Worm (Caenorhabditis elegans) whole organism, late embryonic: ENCODE data around the gene srx-60.

Source experiments
- F13H6.1 ChIP-seq: sonication (generic microtip); optimal IDR thresholded peaks from 2 replicates; lab custom pipeline; 2016; ENCODE audit warnings: missing genetic modification characterization, missing compliant biosample characterization
- K02D7.2 ChIP-seq: sonication (generic microtip); optimal IDR thresholded peaks from 2 replicates; lab custom pipeline; 2017; ENCODE audit warnings: mild to moderate bottlenecking, missing genetic modification characterization, missing compliant biosample characterization
- K09A11.1 ChIP-seq: sonication (generic microtip); optimal IDR thresholded peaks from 2 replicates; lab custom pipeline; 2017; ENCODE audit warnings: antibody characterized with exemption, mild to moderate bottlenecking, missing genetic modification characterization, missing compliant biosample characterization; ENCODE audit not compliant: insufficient read depth
- Y22D7AL.16 ChIP-seq: sonication (generic microtip); optimal IDR thresholded peaks from 2 replicates; lab custom pipeline; 2016; ENCODE audit warnings: missing genetic modification characterization, missing compliant biosample characterization
- ceh-2 ChIP-seq: sonication (generic microtip); optimal IDR thresholded peaks from 2 replicates; lab custom pipeline; 2016; ENCODE audit warnings: missing genotype, missing genetic modification characterization, missing compliant biosample characterization
- ceh-24 ChIP-seq: sonication (generic microtip); optimal IDR thresholded peaks from 2 replicates; lab custom pipeline; 2016; ENCODE audit warnings: mild to moderate bottlenecking, missing genetic modification characterization, missing compliant biosample characterization
- ceh-45 ChIP-seq: fragments of 200-800 bp; sonication (Bioruptor generic); IDR thresholded peaks from 2 replicates; pipeline ENCODE4 v1.3.6; 2022; ENCODE audit warnings: missing genetic modification reagents, missing genetic modification characterization, missing compliant biosample characterization
- ceh-48 ChIP-seq: sonication (generic microtip); optimal IDR thresholded peaks from 2 replicates; lab custom pipeline; 2016; ENCODE audit warnings: missing genetic modification characterization, inconsistent platforms, missing compliant biosample characterization
- elt-2 ChIP-seq: sonication (generic microtip); optimal IDR thresholded peaks from 2 replicates; lab custom pipeline; 2016; ENCODE audit warnings: missing genetic modification reagents, missing genetic modification characterization, missing compliant biosample characterization
- elt-4 ChIP-seq: sonication (generic microtip); optimal IDR thresholded peaks from 2 replicates; lab custom pipeline; 2016; ENCODE audit warnings: missing genetic modification characterization, missing compliant biosample characterization
- ets-4 ChIP-seq: sonication (generic microtip); optimal IDR thresholded peaks from 2 replicates; lab custom pipeline; 2016; ENCODE audit warnings: missing genetic modification characterization, missing compliant biosample characterization
- fkh-6 ChIP-seq: sonication (generic microtip); optimal IDR thresholded peaks from 2 replicates; lab custom pipeline; 2016; ENCODE audit warnings: missing genetic modification characterization, missing compliant biosample characterization
- gmeb-2 ChIP-seq: sonication (generic microtip); optimal IDR thresholded peaks from 2 replicates; lab custom pipeline; 2016; ENCODE audit warnings: missing genetic modification characterization, inconsistent platforms, missing compliant biosample characterization
- hlh-13 ChIP-seq: fragments of 200-800 bp; sonication (Bioruptor generic); optimal IDR thresholded peaks from 2 replicates; lab custom pipeline; 2018; ENCODE audit warnings: mild to moderate bottlenecking, missing genetic modification characterization, missing compliant biosample characterization
- hlh-15 ChIP-seq: sonication (generic microtip); optimal IDR thresholded peaks from 2 replicates; lab custom pipeline; 2016; ENCODE audit warnings: missing genetic modification characterization, missing compliant biosample characterization
- hlh-30 ChIP-seq: sonication (generic microtip); optimal IDR thresholded peaks from 2 replicates; lab custom pipeline; 2017; ENCODE audit warnings: antibody characterized with exemption, missing genetic modification characterization, missing compliant biosample characterization; ENCODE audit not compliant: insufficient read depth
- hlh-6 ChIP-seq: sonication (generic microtip); optimal IDR thresholded peaks from 2 replicates; lab custom pipeline; 2016; ENCODE audit warnings: missing genotype, missing genetic modification characterization, missing compliant biosample characterization
- lin-11 ChIP-seq: fragments of 200-800 bp; sonication (Bioruptor generic); optimal IDR thresholded peaks from 2 replicates; lab custom pipeline; 2018; ENCODE audit warnings: mild to moderate bottlenecking, missing genetic modification characterization, missing compliant biosample characterization
- madf-2 ChIP-seq: sonication (generic microtip); optimal IDR thresholded peaks from 2 replicates; lab custom pipeline; 2017; ENCODE audit warnings: missing genetic modification characterization, missing compliant biosample characterization
- mec-3 ChIP-seq: sonication (generic microtip); optimal IDR thresholded peaks from 2 replicates; lab custom pipeline; 2016; ENCODE audit warnings: borderline replicate concordance, missing genetic modification characterization, missing compliant biosample characterization
- nfya-1 ChIP-seq: sonication (generic microtip); optimal IDR thresholded peaks from 2 replicates; lab custom pipeline; 2017; ENCODE audit warnings: missing genetic modification characterization, mild to moderate bottlenecking, missing compliant biosample characterization, antibody characterized with exemption, moderate library complexity
- nhr-11 ChIP-seq: fragments of 150-350 bp; optimal IDR thresholded peaks from 2 replicates; lab custom pipeline; 2014; ENCODE audit warnings: missing biosample characterization, missing genetic modification characterization
- nhr-232 ChIP-seq: sonication (generic microtip); optimal IDR thresholded peaks from 2 replicates; lab custom pipeline; 2016; ENCODE audit warnings: missing genetic modification characterization, missing compliant biosample characterization
- odd-2 ChIP-seq: sonication (generic microtip); optimal IDR thresholded peaks from 2 replicates; lab custom pipeline; 2017; ENCODE audit warnings: antibody characterized with exemption, mild to moderate bottlenecking, missing genetic modification characterization, missing compliant biosample characterization
- pat-9 ChIP-seq: fragments of 200-800 bp; sonication (Bioruptor generic); optimal IDR thresholded peaks from 2 replicates; lab custom pipeline; 2018; ENCODE audit warnings: mild to moderate bottlenecking, missing genetic modification characterization, moderate library complexity, missing compliant biosample characterization
- pax-1 ChIP-seq: fragments of 150-350 bp; optimal IDR thresholded peaks from 2 replicates; lab custom pipeline; 2014; ENCODE audit warnings: missing biosample characterization, missing genetic modification characterization
- pha-4 ChIP-seq: fragments of 150-350 bp; optimal IDR thresholded peaks from 2 replicates; lab custom pipeline; 2018; ENCODE audit warnings: missing biosample characterization, missing genetic modification reagents, missing genetic modification characterization
- pros-1 ChIP-seq: fragments of 150-350 bp; optimal IDR thresholded peaks from 2 replicates; lab custom pipeline; 2014; ENCODE audit warnings: missing biosample characterization, missing genetic modification reagents, missing genetic modification characterization
- sdc-2 ChIP-seq: sonication (generic microtip); optimal IDR thresholded peaks from 2 replicates; lab custom pipeline; 2016; ENCODE audit warnings: missing genotype, missing genetic modification characterization, missing compliant biosample characterization
- sox-2 ChIP-seq: fragments of 200-800 bp; sonication (Bioruptor generic); IDR thresholded peaks from 2 replicates; pipeline ENCODE4 v1.3.6; 2022; ENCODE audit warnings: missing genetic modification reagents, missing genetic modification characterization, missing compliant biosample characterization
- tbx-2 ChIP-seq: sonication (generic microtip); optimal IDR thresholded peaks from 2 replicates; lab custom pipeline; 2016; ENCODE audit warnings: missing genetic modification characterization, missing compliant biosample characterization
- tbx-7 ChIP-seq: sonication (generic microtip); optimal IDR thresholded peaks from 2 replicates; lab custom pipeline; 2016; ENCODE audit warnings: missing genotype, missing genetic modification characterization, missing compliant biosample characterization
- unc-3 ChIP-seq, 2 experiments: fragments of 200-800 bp in 1 of 2; sonication (Bioruptor generic) in 1 of 2; sonication (generic microtip) in 1 of 2; conservative IDR thresholded peaks in 1 of 2; optimal IDR thresholded peaks in 1 of 2; 2 replicates each; pipeline versions ENCODE4 v1.3.6 to Lab custom; 2016 to 2022; ENCODE audit warnings: missing compliant biosample characterization in 2 of 2, missing genetic modification characterization in 2 of 2, missing genetic modification reagents in 1 of 2
- unc-86 ChIP-seq: sonication (generic microtip); optimal IDR thresholded peaks from 2 replicates; lab custom pipeline; 2016; ENCODE audit warnings: missing genetic modification characterization, missing compliant biosample characterization

The srx-60 gene

DNA sequence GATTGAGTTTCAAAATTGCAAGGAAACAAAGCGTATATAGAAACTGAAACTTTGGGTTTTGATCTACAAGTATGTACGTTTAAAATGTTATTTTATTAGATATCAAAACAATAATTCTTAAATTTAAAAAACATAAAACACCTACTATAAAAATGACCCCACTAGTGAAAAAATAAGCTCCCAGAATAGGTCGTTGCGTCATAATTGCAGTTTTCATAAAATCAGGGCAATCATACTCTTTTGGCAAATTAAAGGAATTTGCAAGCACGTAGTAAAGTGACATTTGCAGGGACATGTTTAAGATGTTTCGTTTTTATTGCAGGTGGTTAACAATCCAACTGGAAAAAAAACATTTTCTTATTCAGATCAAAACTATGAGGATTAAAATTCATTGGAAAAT is 7.8 kb downstream of the srx-60 start, which contains the start of gene srt-6:
Gene srt-6, minus strand, starts transcription at position 295 of the 400 bp plus-strand sequence.
- no peak for TF ChIP-seq lin-11 (tag; lab: Kevin White, UChicago)
- TF ChIP-seq mec-3 (tag; lab: Kevin White, UChicago), result no peak
- no peak for TF ChIP-seq unc-3 (GFP tag; conservative IDR thresholded peaks at IDR 0.05; lab: Robert Waterston, UW)
- TF ChIP-seq unc-3 (tag; optimal IDR thresholded peaks at IDR 0.05; lab: Kevin White, UChicago), result no peak
- no peak for TF ChIP-seq tbx-7 (tag; lab: Kevin White, UChicago)
- TF ChIP-seq ets-4 (tag; lab: Kevin White, UChicago), result no peak
- no peak for TF ChIP-seq fkh-6 (tag; lab: Kevin White, UChicago)
- TF ChIP-seq pat-9 (tag; lab: Kevin White, UChicago), result no peak
- TF ChIP-seq pax-1, result no peak
- TF ChIP-seq, all 69 proteins: peak for 0

DNA sequence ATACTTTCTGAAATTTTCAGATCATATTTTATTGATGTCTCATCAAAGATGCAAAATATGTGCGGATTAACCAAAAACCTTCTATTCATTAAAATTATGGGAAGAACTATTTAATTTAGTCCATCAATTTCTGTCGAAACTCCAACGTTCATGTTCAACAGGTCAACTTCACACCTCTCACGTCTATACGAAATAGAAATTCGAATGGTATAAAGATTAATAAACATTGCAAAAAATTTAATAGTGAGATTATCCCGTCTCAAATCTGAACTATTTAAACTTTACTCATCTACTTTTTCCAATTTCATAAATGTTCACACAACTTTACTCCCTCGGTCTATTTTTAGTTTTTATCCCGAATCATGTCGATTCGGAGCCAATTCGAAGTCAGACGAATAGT is 8.9 kb downstream of the srx-60 start, which contains the start of gene R13D7.2:
Gene R13D7.2, plus strand, starts transcription at position 301 of the 400 bp plus-strand sequence.
- TF ChIP-seq K02D7.2 (tag; lab: Kevin White, UChicago) (no peak), pha-4 (tag; lab: Kevin White, UChicago) (no peak), Y22D7AL.16 (no peak), ets-4 (tag; lab: Kevin White, UChicago) (no peak), sox-2 (no peak), nhr-232 (tag; lab: Kevin White, UChicago) (no peak), hlh-13 (GFP tag; lab: Kevin White, UChicago) (no peak), pros-1 (no peak), odd-2 (tag; lab: Kevin White, UChicago) (no peak), ceh-48 (tag; lab: Kevin White, UChicago) (no peak)

DNA sequence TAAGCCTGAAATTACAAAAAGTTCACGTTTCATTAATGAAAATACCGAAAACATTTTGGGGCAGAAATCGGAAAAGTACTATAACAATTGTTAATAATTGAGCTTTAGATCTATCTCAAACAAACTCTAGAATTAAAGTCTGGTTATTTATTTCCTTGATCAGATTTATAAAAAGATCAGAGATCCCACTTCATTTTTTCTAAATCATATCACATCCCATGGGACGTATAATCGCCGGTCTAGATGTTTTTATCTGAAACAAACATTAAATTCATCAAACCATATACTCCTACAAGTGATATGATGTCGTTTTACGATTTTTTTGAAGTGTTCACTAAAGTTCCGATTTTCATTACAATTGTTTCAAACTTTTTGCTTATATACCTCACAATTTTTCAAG is 11.0 kb downstream of the srx-60 start, which contains the start of gene str-41:
Gene str-41, plus strand, starts transcription at position 301 of the 400 bp plus-strand sequence.
- TF ChIP-seq nhr-232 (tag; lab: Kevin White, UChicago) (no peak), gmeb-2 (tag; lab: Kevin White, UChicago) (no peak)

DNA sequence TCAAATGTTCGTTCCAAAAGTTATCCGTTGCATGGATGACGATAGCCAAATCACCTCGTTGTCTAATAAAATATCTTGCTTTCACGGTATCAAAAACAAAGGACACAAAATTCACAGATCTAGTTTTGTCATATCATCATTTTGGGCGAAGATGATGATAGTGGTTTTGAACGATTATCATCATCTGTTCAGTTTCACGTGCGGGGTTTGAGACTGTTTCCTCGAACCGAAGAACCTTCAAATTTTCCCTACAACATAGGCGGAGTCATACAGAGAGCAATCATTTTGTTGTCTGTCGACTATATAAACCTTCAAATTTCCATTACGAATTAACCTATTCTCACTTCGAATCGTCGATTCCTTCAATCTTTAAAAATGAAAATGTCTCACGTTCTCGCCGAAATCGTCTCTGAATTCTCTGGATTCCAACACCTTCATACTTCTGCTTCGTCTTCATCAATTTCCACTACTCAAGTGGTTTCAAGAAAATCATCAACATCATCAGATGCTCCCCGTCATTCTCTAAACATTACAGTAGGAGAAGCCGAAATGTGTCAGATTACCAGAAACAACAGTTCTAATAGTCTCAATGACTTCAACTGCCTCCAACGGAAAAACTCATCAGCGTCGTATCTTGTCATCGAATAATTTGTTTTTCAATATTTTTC is 12.6 kb downstream of the srx-60 start, which contains the start of gene F18E3.11:
Gene F18E3.11, plus strand, starts transcription at position 376 of the 668 bp plus-strand sequence.
- no peak for TF ChIP-seq ceh-45
- TF ChIP-seq ceh-2 (tag; lab: Kevin White, UChicago), result no peak
- no peak for TF ChIP-seq hlh-6 (tag; lab: Kevin White, UChicago)

DNA sequence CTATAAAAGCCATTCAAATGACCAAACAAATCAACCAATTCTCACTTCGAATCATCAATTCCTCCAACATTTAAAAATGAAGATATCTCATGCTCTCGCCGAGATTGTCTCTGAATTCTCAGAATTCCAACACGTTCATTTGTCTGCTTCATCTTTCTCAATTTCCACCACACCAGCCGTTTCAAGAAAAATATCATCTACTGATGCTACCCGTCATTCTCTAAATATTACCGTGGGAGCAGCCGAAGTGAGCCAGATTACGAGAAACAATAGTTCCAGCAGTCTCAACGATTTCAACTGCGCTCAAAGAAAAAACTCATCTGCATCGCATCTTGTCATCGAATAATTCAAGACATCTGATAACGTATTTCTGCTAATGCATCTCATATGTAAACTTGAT is 14.2 kb downstream of the srx-60 start, which contains the start of gene F18E3.12:
Gene F18E3.12, plus strand, starts transcription at position 77 of the 400 bp plus-strand sequence.
- TF ChIP-seq nhr-11 (no peak), F13H6.1 (tag; lab: Kevin White, UChicago) (no peak), hlh-30 (no peak), hlh-15 (tag; lab: Kevin White, UChicago) (no peak), tbx-2 (tag; lab: Kevin White, UChicago) (no peak), sdc-2 (tag; lab: Kevin White, UChicago) (no peak), K09A11.1 (tag; lab: Kevin White, UChicago) (no peak), elt-4 (tag; lab: Kevin White, UChicago) (no peak), ceh-24 (tag; lab: Kevin White, UChicago) (no peak), madf-2 (tag; lab: Kevin White, UChicago) (no peak), nfya-1 (tag; lab: Kevin White, UChicago) (no peak), elt-2 (tag; lab: Kevin White, UChicago) (no peak), unc-86 (tag; lab: Kevin White, UChicago) (no peak)
